Worm (Caenorhabditis elegans) whole organism, L1 larva: ENCODE results near the gene F10E9.1.

Experiments
- egl-13 ChIP-seq: sonication (generic microtip); optimal IDR thresholded peaks from 2 replicates; lab custom pipeline; 2016; ENCODE audit warnings: missing genotype, missing genetic modification reagents, missing genetic modification characterization, missing compliant biosample characterization
- egl-27 ChIP-seq, 2 experiments: fragments of 150-350 bp in 1 of 2; sonication (generic microtip); optimal IDR thresholded peaks; 3 replicates each; lab custom pipeline; 2017 to 2018; ENCODE audit warnings: missing biosample characterization in 2 of 2, missing genetic modification characterization in 2 of 2, missing genetic modification reagents in 2 of 2
- sup-37 ChIP-seq: fragments of 200-800 bp; sonication (Bioruptor generic); optimal IDR thresholded peaks from 2 replicates; lab custom pipeline; 2018; ENCODE audit warnings: mild to moderate bottlenecking, missing genetic modification characterization, missing compliant biosample characterization

- no peak for TF ChIP-seq egl-27 (tag; optimal IDR thresholded peaks at IDR 0.05; lab: Kevin White, UChicago)
- TF ChIP-seq sup-37 = no peak
- TF ChIP-seq egl-13 (tag; lab: Kevin White, UChicago) = no peak
These were observed 8.8 kb downstream of the F10E9.1 start, which contains the start of the genes mrps-18A and ZC262.2 for ce11 chrIII:8331779-8332178.
